Fruit fly (Drosophila melanogaster) S2 (cell line): ENCODE results near the gene AdoR.

ENCODE experiments used
- CG8478 ChIP-seq: fragments of >200 bp; optimal IDR thresholded peaks from 2 replicates; lab custom pipeline; 2018
- CTCF ChIP-seq, 2 experiments: fragments of >200 bp; optimal IDR thresholded peaks; 2 replicates each; lab custom pipeline; 2018

AdoR gene

DNA sequence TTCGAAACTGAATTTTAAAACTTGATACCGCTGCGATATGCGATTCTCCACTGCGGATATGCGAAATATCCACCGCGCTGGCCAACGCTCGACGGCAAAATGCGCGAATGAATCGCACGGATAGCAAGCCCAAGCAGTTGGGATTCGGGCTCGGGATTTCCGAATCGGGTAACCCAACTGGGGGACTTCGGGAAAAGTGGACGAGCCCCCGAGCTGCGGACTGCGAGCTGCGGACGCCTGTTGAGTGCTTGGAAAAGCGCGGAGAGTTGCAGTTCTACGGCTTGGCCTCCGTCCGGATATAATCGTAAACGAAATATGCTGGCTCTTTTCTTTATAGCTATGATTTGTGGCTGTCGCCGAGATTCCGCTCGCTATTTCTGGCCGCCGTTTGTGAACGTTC is at the start of gene AdoR:
Gene AdoR (minus strand): TSS at position 101 of the 400 bp plus-strand sequence.
- TF ChIP-seq CTCF (optimal IDR thresholded peaks at IDR 0.05; lab: Kevin White, UChicago), result no peak
- TF ChIP-seq CG8478, result no peak

- TF ChIP-seq CG8478 (no peak), CTCF (optimal IDR thresholded peaks at IDR 0.05; lab: Kevin White, UChicago) (no peak)
Observed at dm6 chr3R:30198793-30199192, 49.4 kb upstream of the AdoR start.

- TF ChIP-seq CG8478, result no peak
- no peak for TF ChIP-seq CTCF (optimal IDR thresholded peaks at IDR 0.05; lab: Kevin White, UChicago)
Observed at dm6 chr3R:30197796-30198195, 48.4 kb upstream of the AdoR start.

DNA sequence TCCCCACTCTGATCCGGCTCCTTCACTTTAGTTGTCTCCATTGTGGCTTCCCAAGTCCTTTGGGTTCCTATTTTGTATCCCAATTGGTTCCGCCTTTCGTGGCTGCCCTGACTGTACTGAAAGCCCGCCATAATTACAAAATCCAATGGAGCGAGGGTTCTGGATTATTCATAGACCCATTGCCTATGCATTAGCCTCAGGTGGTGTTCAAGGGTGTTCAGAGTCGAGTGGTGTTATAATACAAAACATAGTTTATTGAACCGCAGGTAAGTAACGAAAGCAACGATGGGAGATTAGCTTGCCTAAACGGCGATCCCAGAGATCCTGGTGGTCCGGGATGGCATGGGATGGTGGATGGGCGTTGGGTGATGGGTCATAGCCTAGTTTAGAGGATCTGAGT is 46.7 kb upstream of the AdoR start, which contains the start of gene CG15531:
Gene CG15531 (minus strand): TSS at position 101 of the 400 bp plus-strand sequence.
- TF ChIP-seq CTCF (optimal IDR thresholded peaks at IDR 0.05; lab: Kevin White, UChicago) (no peak), CG8478 (no peak)

- no peak for TF ChIP-seq CG8478
- TF ChIP-seq CTCF (optimal IDR thresholded peaks at IDR 0.05; lab: Kevin White, UChicago), result peak; percentile 17 to 19
Observed at dm6 chr3R:30195606-30196049, 46.2 kb upstream of the AdoR start.

DNA sequence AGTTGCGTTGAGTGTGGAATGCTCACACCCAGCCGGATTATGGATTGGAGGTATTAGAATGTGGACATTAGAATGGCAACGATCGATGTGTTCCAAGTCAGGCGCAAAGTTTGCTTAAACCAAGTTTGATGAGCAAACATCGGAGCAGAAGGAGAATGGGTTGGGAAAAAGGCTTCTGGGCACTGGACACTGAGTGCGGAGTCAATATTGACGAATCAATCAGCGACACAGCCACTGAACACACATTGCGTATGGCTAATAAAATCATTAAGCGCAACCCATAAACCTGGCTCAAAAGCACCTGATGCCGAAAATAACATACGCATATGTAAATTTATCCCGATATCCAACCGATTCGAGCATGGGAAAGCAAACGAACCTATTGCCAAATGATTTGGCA is 44.4 kb upstream of the AdoR start:
- TF ChIP-seq CTCF (optimal IDR thresholded peaks at IDR 0.05; lab: Kevin White, UChicago), result no peak
- TF ChIP-seq CG8478, result no peak

DNA sequence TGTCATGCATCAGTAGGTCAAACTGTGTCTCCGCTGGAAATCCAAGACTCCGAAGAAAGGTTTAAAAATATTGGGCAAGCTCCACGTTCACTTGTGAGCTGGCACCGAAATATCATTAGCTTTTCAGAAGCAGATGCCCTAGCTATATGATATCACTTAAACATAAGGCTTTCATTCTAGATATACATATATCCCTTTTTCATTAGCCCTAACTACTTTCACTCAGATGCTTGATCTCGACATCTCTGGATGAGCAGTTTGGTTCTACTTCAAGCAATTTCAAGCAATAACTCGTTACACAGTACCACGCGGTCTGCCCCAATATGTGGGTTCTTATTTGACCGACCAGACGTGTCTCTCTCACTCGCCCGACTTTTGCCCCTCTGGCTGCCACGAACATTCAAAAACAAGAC is 42.1 kb upstream of the AdoR start:
- TF ChIP-seq CTCF (optimal IDR thresholded peaks at IDR 0.05; lab: Kevin White, UChicago) (no peak), CG8478 (no peak)

dm6 chr3R:30191047-30191446 is 41.6 kb upstream of the AdoR start, which contains the start of gene CG9747:
CG9747 (minus strand) TSS chr3R:30191252.
- TF ChIP-seq CTCF (optimal IDR thresholded peaks at IDR 0.05; lab: Kevin White, UChicago), result no peak

DNA sequence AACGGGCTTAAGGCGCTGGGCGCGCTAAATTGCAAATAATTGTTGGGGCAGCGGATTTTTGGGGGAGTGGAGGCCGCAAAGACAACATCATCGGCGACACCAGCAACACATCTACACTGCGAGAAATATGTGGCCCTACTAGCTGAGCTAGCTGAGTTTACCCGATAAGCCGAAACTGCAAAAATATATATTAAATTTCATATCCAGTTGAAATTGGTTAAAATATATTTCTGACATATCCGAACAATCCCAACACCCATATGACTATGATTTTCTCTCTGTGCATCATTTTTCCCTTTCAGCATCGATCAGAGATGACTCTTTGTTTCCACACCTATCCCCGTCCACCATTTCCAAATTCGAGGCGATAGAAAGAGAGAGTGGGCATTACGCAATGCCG is 40.4 kb upstream of the AdoR start:
- TF ChIP-seq CG8478, result no peak
- TF ChIP-seq CTCF (optimal IDR thresholded peaks at IDR 0.05; lab: Kevin White, UChicago), result no peak

DNA sequence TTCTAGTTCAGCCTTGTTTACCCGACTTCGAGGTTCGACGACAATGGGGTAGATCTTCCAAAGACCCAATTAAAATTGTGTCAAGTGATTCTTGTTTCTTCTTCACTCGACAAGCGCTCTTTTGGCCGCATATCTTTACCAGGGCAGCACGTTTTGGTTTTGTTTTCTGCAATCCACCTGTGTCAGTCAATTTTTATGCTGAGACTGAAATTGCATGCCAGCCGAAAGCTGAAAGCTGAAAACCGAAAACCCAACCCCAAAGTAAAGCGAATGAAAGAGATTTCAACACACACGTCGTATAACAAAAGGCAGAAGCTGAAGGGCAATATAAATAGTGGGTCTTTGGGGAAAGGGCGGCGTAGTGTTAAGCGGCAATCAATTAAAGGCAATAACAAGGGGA is 40.0 kb upstream of the AdoR start:
- no peak for TF ChIP-seq CTCF (optimal IDR thresholded peaks at IDR 0.05; lab: Kevin White, UChicago)
- TF ChIP-seq CG8478, result no peak

dm6 chr3R:30183872-30184271 is 34.5 kb upstream of the AdoR start:
- TF ChIP-seq CTCF (optimal IDR thresholded peaks at IDR 0.05; lab: Kevin White, UChicago), result no peak
- TF ChIP-seq CG8478, result no peak

DNA sequence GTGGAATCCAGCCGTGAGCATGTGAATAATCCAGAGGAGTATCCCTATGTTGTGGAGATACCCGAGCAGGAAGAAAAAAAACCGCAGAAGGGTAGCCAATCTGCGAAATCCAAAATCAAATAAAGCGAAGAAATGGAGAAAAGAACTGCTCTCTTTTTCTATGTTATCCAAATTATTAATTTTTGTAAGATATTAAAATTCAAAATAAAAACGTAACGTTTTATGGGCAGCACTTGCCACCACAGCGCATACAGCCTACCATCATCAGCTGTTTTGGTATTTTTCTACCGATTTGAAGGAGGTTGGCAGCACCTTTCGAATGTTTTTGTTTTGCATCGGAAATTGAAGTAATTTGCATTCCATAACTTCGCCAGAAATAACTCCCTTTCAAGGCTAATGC is 30.5 kb upstream of the AdoR start, which contains the start of gene Bet5:
Gene Bet5 (plus strand): TSS at position 299 of the 400 bp plus-strand sequence.
- TF ChIP-seq CG8478, result no peak
- TF ChIP-seq CTCF (optimal IDR thresholded peaks at IDR 0.05; lab: Kevin White, UChicago), result no peak

dm6 chr3R:30177494-30177893 is 28.1 kb upstream of the AdoR start, which contains the start of the genes CG1983 and CG15530:
CG1983 (minus strand) TSS chr3R:30177700.
CG15530 (plus strand) TSS chr3R:30177877.
- no peak for TF ChIP-seq CG8478
- TF ChIP-seq CTCF (optimal IDR thresholded peaks at IDR 0.05; lab: Kevin White, UChicago), result no peak

DNA sequence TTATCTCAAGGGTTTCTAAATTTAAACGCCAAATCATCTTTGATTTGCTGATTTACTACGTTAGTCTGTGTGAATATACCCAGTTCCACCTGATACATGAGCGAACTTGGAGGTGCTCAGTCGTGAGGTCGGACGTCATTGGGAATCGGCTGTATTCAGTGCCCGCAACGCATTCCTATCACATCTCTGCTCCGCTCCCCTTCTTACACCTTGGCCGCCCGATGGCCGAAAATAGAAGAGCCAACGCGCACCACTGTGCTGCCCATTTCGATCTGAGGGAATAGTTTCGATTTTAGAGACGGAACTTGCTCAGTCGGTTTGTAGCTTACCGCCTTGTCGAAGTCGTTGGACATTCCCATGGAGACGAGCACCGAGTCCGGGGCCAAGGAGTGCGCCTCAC is 26.9 kb upstream of the AdoR start:
- TF ChIP-seq CG8478, result no peak
- no peak for TF ChIP-seq CTCF (optimal IDR thresholded peaks at IDR 0.05; lab: Kevin White, UChicago)

- TF ChIP-seq CG8478 (no peak), CTCF (optimal IDR thresholded peaks at IDR 0.05; lab: Kevin White, UChicago) (no peak)
Observed at dm6 chr3R:30175045-30175589, 25.7 kb upstream of the AdoR start.

DNA sequence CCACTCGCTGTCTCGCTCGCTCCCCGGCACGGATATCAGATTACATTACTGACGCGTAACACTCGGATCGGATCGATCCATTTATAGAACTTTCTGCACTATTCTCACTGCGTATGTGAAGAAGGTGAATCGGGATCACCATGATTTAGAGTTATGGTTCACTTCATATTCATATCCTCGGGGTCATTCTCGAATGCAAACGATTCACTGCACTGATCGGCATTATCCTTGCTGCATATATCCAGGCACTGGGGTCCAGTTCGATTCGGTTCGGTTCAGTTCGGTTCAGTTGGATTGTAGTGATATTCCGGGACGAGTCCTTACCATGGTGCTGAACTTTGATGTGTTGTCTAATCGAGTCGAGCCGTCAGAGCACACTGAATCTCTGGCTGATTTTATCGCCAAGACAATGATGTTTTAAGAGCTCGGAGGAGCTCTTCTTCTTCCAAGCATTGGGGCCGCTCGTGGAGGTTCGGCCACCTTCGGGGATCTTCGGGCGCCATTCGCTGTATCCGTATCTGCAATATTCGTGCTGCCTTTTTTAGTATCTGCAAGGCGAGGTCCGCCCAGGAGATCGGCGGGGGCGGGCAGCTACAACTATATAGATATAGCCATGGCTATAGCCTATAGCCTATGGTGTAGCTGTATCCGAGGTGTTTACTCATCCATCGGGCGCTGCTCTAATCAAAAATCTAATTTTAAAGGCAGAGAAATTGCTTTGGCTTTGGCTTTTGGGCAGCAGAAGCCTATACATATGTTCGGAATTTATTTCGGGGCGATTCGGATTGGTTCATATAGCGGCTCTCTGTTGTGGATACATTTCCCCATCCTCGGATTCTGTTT is 25.0 kb upstream of the AdoR start, which contains the start of gene Mlc2:
Gene Mlc2 (minus strand): TSS at position 392 of the 843 bp plus-strand sequence.
- TF ChIP-seq CTCF (optimal IDR thresholded peaks at IDR 0.05; lab: Kevin White, UChicago), result no peak
- no peak for TF ChIP-seq CG8478
